Worm (Caenorhabditis elegans) whole organism, L1 larva: ENCODE data around the gene kin-34.

ENCODE experiments used
- aha-1 ChIP-seq: fragments of 150-350 bp; optimal IDR thresholded peaks from 2 replicates; lab custom pipeline; 2014; ENCODE audit warnings: missing biosample characterization, missing genetic modification characterization
- ceh-8 ChIP-seq: fragments of 200-800 bp; sonication (Bioruptor generic); optimal IDR thresholded peaks from 2 replicates; lab custom pipeline; 2018; ENCODE audit warnings: mild to moderate bottlenecking, missing genetic modification characterization, moderate library complexity, missing compliant biosample characterization
- efl-3 ChIP-seq: fragments of 200-800 bp; sonication (Bioruptor generic); optimal IDR thresholded peaks from 2 replicates; lab custom pipeline; 2018; ENCODE audit warnings: mild to moderate bottlenecking, missing genetic modification characterization, missing compliant biosample characterization
- ets-5 ChIP-seq: fragments of 200-800 bp; sonication (Bioruptor generic); IDR thresholded peaks from 2 replicates; pipeline ENCODE4 v1.3.6; 2022; ENCODE audit warnings: missing genetic modification characterization, missing compliant biosample characterization
- fkh-10 ChIP-seq: sonication (generic microtip); optimal IDR thresholded peaks from 2 replicates; lab custom pipeline; 2017; ENCODE audit warnings: missing biosample characterization, missing genetic modification reagents, missing genetic modification characterization
- hlh-4 ChIP-seq: sonication (generic microtip); optimal IDR thresholded peaks from 2 replicates; lab custom pipeline; 2016; ENCODE audit warnings: mild to moderate bottlenecking, missing genetic modification characterization, missing compliant biosample characterization
- irx-1 ChIP-seq: sonication (generic microtip); optimal IDR thresholded peaks from 2 replicates; lab custom pipeline; 2016; ENCODE audit warnings: missing genetic modification characterization, missing compliant biosample characterization
- lin-14 ChIP-seq: fragments of 200-800 bp; sonication (Bioruptor generic); optimal IDR thresholded peaks from 2 replicates; lab custom pipeline; 2018; ENCODE audit warnings: mild to moderate bottlenecking, missing genetic modification characterization, moderate library complexity, missing compliant biosample characterization
- lin-15B ChIP-seq: fragments of 150-350 bp; sonication (generic microtip); optimal IDR thresholded peaks from 3 replicates; lab custom pipeline; 2014; ENCODE audit warnings: missing biosample characterization, missing genetic modification characterization
- mdl-1 ChIP-seq, 2 experiments: fragments of 150-350 bp; optimal IDR thresholded peaks; 2 replicates each; lab custom pipeline; 2014 to 2017; ENCODE audit warnings: missing biosample characterization in 2 of 2, missing genetic modification characterization in 2 of 2, inconsistent platforms in 1 of 2
- nhr-85 ChIP-seq: sonication (generic microtip); peaks from one replicate; lab custom pipeline; 2016; ENCODE audit warnings: missing genetic modification characterization, inconsistent platforms, missing compliant biosample characterization
- nhr-90 ChIP-seq: sonication (generic microtip); optimal IDR thresholded peaks from 2 replicates; lab custom pipeline; 2016; ENCODE audit warnings: mild to moderate bottlenecking, missing genetic modification characterization, missing compliant biosample characterization; ENCODE audit not compliant: poor library complexity

The kin-34 gene

DNA sequence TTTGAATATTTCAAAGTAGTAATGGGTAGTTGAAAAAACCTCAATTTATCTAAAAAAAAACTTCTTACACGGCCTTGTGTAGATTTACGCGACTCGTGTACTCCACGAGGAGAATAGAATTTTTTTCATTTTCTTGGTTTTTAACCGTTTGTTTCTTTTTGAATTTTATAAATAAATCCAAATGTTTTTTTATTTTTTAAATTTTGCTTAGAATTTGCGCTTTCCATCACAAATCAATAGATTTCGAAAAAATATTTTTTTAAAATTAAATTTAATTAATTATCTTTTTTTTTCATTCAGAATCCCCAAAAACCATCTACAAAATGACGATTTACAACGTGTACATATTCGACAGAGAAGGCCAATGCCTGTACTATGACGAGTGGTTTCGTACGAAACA lies 44.7 kb downstream of the kin-34 start, which contains the start of gene trpp-1:
TSS of gene trpp-1 (plus strand) at position 301 of the 400 bp plus-strand sequence.
- TF ChIP-seq nhr-85 (tag; lab: Kevin White, UChicago) = peak; percentile 20
- TF ChIP-seq irx-1 (tag; lab: Kevin White, UChicago) = no peak
- TF ChIP-seq, all 84 proteins: peak for 1

DNA sequence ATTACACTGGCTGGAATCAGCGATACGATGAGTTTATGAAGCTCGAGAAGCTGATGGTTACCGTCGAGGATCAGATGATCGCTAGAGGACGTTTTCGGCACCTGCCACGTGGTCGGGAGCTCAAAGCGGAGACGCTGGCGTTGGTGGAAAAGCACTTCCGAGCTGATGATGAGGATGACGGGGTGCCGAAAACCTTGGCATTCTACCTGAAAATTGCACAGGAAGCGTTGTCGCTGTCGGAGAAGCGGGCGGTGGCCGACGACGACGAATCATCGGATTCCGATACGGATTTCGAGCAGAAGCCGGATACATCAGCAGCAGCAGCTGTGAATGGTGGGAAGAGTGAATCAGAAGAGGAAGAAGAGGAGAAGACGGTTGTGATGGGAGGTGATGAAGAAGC lies 51.2 kb downstream of the kin-34 start:
- TF ChIP-seq aha-1 (tag; lab: Kevin White, UChicago) (no peak), nhr-90 (tag; lab: Kevin White, UChicago) (no peak), efl-3 (GFP tag; lab: Kevin White, UChicago) (no peak), hlh-4 (tag; lab: Kevin White, UChicago) (no peak), mdl-1 (tag; optimal IDR thresholded peaks at IDR 0.05; lab: Kevin White, UChicago) (no peak), fkh-10 (GFP tag; lab: Kevin White, UChicago) (no peak), ceh-8 (GFP tag; lab: Kevin White, UChicago) (no peak), ets-5 (GFP tag; lab: Robert Waterston, UW) (no peak), lin-14 (GFP tag; lab: Kevin White, UChicago) (no peak), lin-15B (tag; lab: Kevin White, UChicago) (no peak)
